Worm (Caenorhabditis elegans): ENCODE measurements around the gene srh-244.
A peak's percentile ranks its signal among the peaks of the same experiment; 100 is the strongest.

srh-244 gene

DNA sequence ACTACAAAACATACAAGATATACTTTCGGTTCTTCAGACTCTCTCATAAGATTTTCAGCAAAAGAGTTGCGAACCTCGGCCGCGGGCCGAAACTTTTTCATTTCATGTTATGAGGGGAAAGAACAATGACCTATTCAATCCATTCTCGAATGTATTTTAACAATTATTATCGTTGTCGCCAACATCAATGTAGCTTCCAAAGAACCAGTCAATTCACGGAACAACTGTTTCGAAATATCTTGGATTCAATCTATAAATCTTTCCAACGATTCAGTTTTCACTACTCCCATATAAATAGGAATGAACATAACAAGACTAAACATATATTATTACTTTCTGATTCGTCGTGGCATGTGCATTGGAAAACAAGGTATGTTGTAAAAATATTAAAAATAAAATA lies 36.5 kb upstream of the srh-244 start, which contains the start of gene F07G11.1:
TSS of gene F07G11.1 (plus strand) at position 301 of the 400 bp plus-strand sequence.
- TF ChIP-seq Y48G9A.11 (GFP tag; IDR thresholded peaks at IDR 0.05) (no peak), mep-1 (tag; optimal IDR thresholded peaks at IDR 0.05) (no peak), ZK337.2 (GFP tag; IDR thresholded peaks at IDR 0.05) (no peak), nhr-77 (tag; optimal IDR thresholded peaks at IDR 0.05) (no peak), unc-39 (tag; optimal IDR thresholded peaks at IDR 0.05) (no peak), F37D6.2 (tag; optimal IDR thresholded peaks at IDR 0.05) (no peak), nhr-11 (tag; optimal IDR thresholded peaks at IDR 0.05) (no peak), lir-3 (tag; optimal IDR thresholded peaks at IDR 0.05) (no peak), nhr-237 (tag; optimal IDR thresholded peaks at IDR 0.05) (no peak), ceh-32 (tag; optimal IDR thresholded peaks at IDR 0.05; ENCODE audit: poor library complexity) (no peak), ctbp-1 (GFP tag; IDR thresholded peaks at IDR 0.05) (no peak), F26F4.8 (GFP tag; conservative IDR thresholded peaks at IDR 0.05) (no peak), lsy-2 (tag; optimal IDR thresholded peaks at IDR 0.05) (no peak), pqm-1 (tag; optimal IDR thresholded peaks at IDR 0.05) (no peak)

DNA sequence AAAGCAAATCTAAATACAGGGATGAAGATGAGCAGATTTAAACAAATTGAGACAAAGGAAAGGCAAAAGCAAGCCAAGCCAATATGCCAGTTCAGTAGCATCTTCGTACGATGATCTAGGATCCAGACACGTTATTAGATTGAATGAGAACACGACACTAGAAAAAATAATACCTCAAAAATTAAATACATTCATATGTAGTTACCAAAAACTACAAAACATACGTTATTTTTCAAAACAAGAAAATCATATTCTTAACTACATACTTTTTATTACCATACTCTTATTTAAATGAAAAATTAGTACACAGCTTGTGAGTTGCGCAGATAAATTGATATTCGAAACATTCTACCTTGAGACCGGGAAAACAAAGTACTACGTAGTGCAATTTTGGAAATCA lies 30.4 kb upstream of the srh-244 start, which contains the start of gene srx-6:
TSS of gene srx-6 (minus strand) at position 101 of the 400 bp plus-strand sequence.
- no peak for TF ChIP-seq lir-3 (tag; optimal IDR thresholded peaks at IDR 0.05)
- no peak for TF ChIP-seq ceh-82 (tag; optimal IDR thresholded peaks at IDR 0.05)
- no peak for TF ChIP-seq ztf-11 (tag; optimal IDR thresholded peaks at IDR 0.05)

DNA sequence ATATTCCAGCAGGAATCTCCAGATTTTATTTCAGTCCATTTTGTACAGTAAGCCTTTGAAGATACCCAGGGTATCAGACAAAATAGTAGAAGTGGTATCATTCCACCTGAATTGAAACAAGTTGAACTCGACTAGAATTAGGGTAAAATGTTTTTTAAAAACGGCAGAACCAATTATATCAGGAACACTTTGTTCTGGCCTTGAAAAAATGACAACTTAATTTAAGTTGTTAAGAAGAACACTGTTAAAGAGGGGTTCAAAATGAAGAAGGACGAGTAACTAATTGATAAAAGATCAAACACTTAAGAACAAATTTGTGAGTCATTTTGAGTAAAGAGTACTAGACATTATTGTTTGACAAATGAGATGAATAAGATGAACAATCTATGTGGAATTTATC lies 22.7 kb upstream of the srh-244 start, which contains the start of gene lmd-4:
TSS of gene lmd-4 (minus strand) at position 101 of the 400 bp plus-strand sequence.
- TF ChIP-seq aly-2 (tag; optimal IDR thresholded peaks at IDR 0.05), result no peak
- no peak for TF ChIP-seq nhr-48 (tag; optimal IDR thresholded peaks at IDR 0.05)
- no peak for TF ChIP-seq php-3 (GFP tag; IDR thresholded peaks at IDR 0.05)
- no peak for TF ChIP-seq skn-1 (tag; optimal IDR thresholded peaks at IDR 0.05)
- TF ChIP-seq ceh-62 (tag; optimal IDR thresholded peaks at IDR 0.05), result no peak
- TF ChIP-seq set-16 (GFP tag; IDR thresholded peaks at IDR 0.05), result no peak
- no peak for TF ChIP-seq Y105C5A.15 (GFP tag; IDR thresholded peaks at IDR 0.05)
- TF ChIP-seq T20F7.1 (GFP tag; optimal IDR thresholded peaks at IDR 0.05), result no peak
- TF ChIP-seq mdl-1 (tag; optimal IDR thresholded peaks at IDR 0.05), result no peak
- TF ChIP-seq nhr-111 (GFP tag; optimal IDR thresholded peaks at IDR 0.05), result no peak
- TF ChIP-seq D1046.2 (GFP tag; IDR thresholded peaks at IDR 0.05), result no peak
- TF ChIP-seq mdt-29 (GFP tag; IDR thresholded peaks at IDR 0.05), result no peak
- TF ChIP-seq hmg-1.1 (GFP tag; IDR thresholded peaks at IDR 0.05), result no peak
- TF ChIP-seq nhr-42 (GFP tag; IDR thresholded peaks at IDR 0.05), result no peak
- no peak for TF ChIP-seq ama-1 (optimal IDR thresholded peaks at IDR 0.05)
- TF ChIP-seq ctbp-1 (GFP tag; IDR thresholded peaks at IDR 0.05), result no peak
- TF ChIP-seq hif-1 (tag; optimal IDR thresholded peaks at IDR 0.05), result no peak
- TF ChIP-seq spr-3 (GFP tag; optimal IDR thresholded peaks at IDR 0.05), result no peak

DNA sequence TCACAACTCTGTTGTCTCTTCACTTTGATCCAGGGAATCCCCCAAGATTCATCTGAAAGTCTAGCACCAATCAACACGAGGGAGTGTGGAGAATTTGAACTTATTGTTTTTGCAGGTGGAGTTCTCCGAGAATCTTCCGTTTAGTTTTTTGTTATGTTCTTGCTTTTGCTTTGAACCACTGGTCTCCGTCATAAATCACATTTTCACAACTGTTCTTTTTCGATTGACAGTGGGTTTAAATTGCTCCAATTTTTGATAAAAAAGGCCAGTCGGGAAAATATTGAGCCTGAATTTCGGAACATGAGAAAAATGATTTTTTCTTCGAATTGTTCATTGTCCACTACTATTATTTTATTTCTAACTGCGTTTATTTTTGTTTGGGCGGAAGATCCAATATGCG lies 21.7 kb upstream of the srh-244 start, which contains the start of gene F10G2.10:
TSS of gene F10G2.10 (plus strand) at position 301 of the 400 bp plus-strand sequence.
- TF ChIP-seq T26A8.4 (GFP tag; IDR thresholded peaks at IDR 0.05) (no peak), unc-62 (GFP tag; optimal IDR thresholded peaks at IDR 0.05 in 1 of 2) (peak in 1 of 2 experiments; percentile 39), unc-62 (tag; optimal IDR thresholded peaks at IDR 0.05) (no peak)

DNA sequence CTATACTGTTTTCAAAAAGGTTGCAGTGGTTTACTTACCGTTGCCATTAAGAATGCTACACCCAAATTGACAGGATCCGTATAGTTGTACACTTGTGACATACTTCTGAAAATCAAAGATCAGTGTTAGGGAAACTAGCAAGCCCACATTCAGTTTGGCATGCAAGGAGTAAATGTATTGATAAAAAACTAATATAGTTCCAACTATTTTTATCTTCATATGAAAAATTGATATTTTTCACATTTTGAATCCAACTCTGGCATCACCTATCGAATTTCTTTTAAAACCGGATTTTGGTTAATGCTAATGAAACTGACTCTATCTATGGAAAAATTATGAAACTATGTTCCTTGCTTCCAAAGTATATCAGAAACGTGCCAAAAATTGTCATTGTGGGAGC lies 18.3 kb upstream of the srh-244 start, which contains the start of gene srx-92:
TSS of gene srx-92 (minus strand) at position 101 of the 400 bp plus-strand sequence.
- TF ChIP-seq nhr-41 (GFP tag; IDR thresholded peaks at IDR 0.05) (no peak), lin-38 (GFP tag; IDR thresholded peaks at IDR 0.05) (no peak), madf-5 (GFP tag; IDR thresholded peaks at IDR 0.05) (no peak), mes-2 (tag; optimal IDR thresholded peaks at IDR 0.05; ENCODE audit: poor library complexity, severe bottlenecking) (no peak), dpl-1 (GFP tag; optimal IDR thresholded peaks at IDR 0.05) (no peak), nhr-10 (tag; optimal IDR thresholded peaks at IDR 0.05) (no peak), dmd-8 (GFP tag; IDR thresholded peaks at IDR 0.05) (no peak), spr-3 (GFP tag; optimal IDR thresholded peaks at IDR 0.05) (no peak), sdz-12 (GFP tag; optimal IDR thresholded peaks at IDR 0.05) (no peak), snpc-1.2 (GFP tag; IDR thresholded peaks at IDR 0.05) (no peak), Y48G9A.11 (GFP tag; IDR thresholded peaks at IDR 0.05) (no peak)
